Worm (Caenorhabditis elegans) whole organism, L4 larva: Measurements from ENCODE around the gene Y69A2AR.47.
A peak's percentile ranks its signal among the peaks of the same experiment; 100 is the strongest.

Experiments
- D1046.2 ChIP-seq: fragments of 200-800 bp; sonication (Bioruptor generic); IDR thresholded peaks from 2 replicates; pipeline ENCODE4 v1.3.6; 2022; ENCODE audit warnings: missing genetic modification characterization, missing compliant biosample characterization
- F37D6.2 ChIP-seq: sonication (generic microtip); optimal IDR thresholded peaks from 2 replicates; lab custom pipeline; 2016; ENCODE audit warnings: mild to moderate bottlenecking, missing genetic modification characterization, missing compliant biosample characterization
- Y105C5A.15 ChIP-seq: fragments of 200-800 bp; sonication (Bioruptor generic); IDR thresholded peaks from 2 replicates; pipeline ENCODE4 v1.3.6; 2022; ENCODE audit warnings: missing genetic modification characterization, missing compliant biosample characterization
- Y48G9A.11 ChIP-seq: fragments of 200-800 bp; sonication (Bioruptor generic); IDR thresholded peaks from 2 replicates; pipeline ENCODE4 v1.3.6; 2022; ENCODE audit warnings: missing genetic modification reagents, missing genetic modification characterization, missing compliant biosample characterization
- Y5F2A.4 ChIP-seq: fragments of 200-800 bp; sonication (Bioruptor generic); optimal IDR thresholded peaks from 2 replicates; lab custom pipeline; 2018; ENCODE audit warnings: mild to moderate bottlenecking, missing genetic modification characterization, missing compliant biosample characterization
- Y75B8A.6 ChIP-seq: fragments of 200-800 bp; sonication (Bioruptor generic); IDR thresholded peaks from 2 replicates; pipeline ENCODE4 v1.3.6; 2022; ENCODE audit warnings: missing genetic modification reagents, missing genetic modification characterization, missing compliant biosample characterization
- aha-1 ChIP-seq: fragments of 150-350 bp; peaks from one replicate; lab custom pipeline; 2014; ENCODE audit warnings: missing biosample characterization, missing genetic modification characterization
- ama-1 ChIP-seq: fragments of 150-350 bp; optimal IDR thresholded peaks from 2 replicates; lab custom pipeline; 2014; ENCODE audit warnings: inconsistent platforms, mixed read lengths
- arid-1 ChIP-seq: fragments of 200-800 bp; sonication (Bioruptor generic); conservative IDR thresholded peaks from 2 replicates; pipeline ENCODE4 v1.3.6; 2022; ENCODE audit warnings: missing genetic modification reagents, missing genetic modification characterization, missing compliant biosample characterization
- attf-4 ChIP-seq: sonication (generic microtip); optimal IDR thresholded peaks from 3 replicates; lab custom pipeline; 2017; ENCODE audit warnings: missing biosample characterization, missing genetic modification characterization
- ceh-28 ChIP-seq: fragments of 150-350 bp; optimal IDR thresholded peaks from 2 replicates; lab custom pipeline; 2014; ENCODE audit warnings: missing biosample characterization, missing genetic modification reagents, missing genetic modification characterization
- ceh-82 ChIP-seq: sonication (generic microtip); optimal IDR thresholded peaks from 2 replicates; lab custom pipeline; 2017; ENCODE audit warnings: missing biosample characterization, missing genetic modification characterization
- ctbp-1 ChIP-seq: fragments of 200-800 bp; sonication (Bioruptor generic); IDR thresholded peaks from 2 replicates; pipeline ENCODE4 v1.3.6; 2022; ENCODE audit warnings: missing genetic modification reagents, missing genetic modification characterization, missing compliant biosample characterization
- daf-12 ChIP-seq: fragments of 150-350 bp; optimal IDR thresholded peaks from 2 replicates; lab custom pipeline; 2014; ENCODE audit warnings: missing biosample characterization, missing genetic modification reagents, missing genetic modification characterization
- daf-16 ChIP-seq, 3 experiments: sonication (generic microtip); optimal IDR thresholded peaks; 2 replicates each; lab custom pipeline; 2016 to 2017; ENCODE audit warnings: missing genetic modification characterization in 3 of 3, missing genetic modification reagents in 3 of 3, mild to moderate bottlenecking in 2 of 3, missing compliant biosample characterization in 2 of 3, missing biosample characterization in 1 of 3, moderate library complexity in 1 of 3
- dmd-6 ChIP-seq: fragments of 200-800 bp; sonication (Bioruptor generic); IDR thresholded peaks from 2 replicates; pipeline ENCODE4 v1.3.6; 2022; ENCODE audit warnings: missing genetic modification reagents, missing genetic modification characterization, missing compliant biosample characterization
- dmd-8 ChIP-seq: fragments of 200-800 bp; sonication (Bioruptor generic); IDR thresholded peaks from 2 replicates; pipeline ENCODE4 v1.3.6; 2022; ENCODE audit warnings: missing genetic modification characterization, missing compliant biosample characterization
- dpl-1 ChIP-seq: fragments of 150-350 bp; optimal IDR thresholded peaks from 2 replicates; lab custom pipeline; 2014; ENCODE audit warnings: missing biosample characterization, missing genetic modification reagents, missing genetic modification characterization
- egl-27 ChIP-seq: sonication (generic microtip); optimal IDR thresholded peaks from 3 replicates; lab custom pipeline; 2017; ENCODE audit warnings: missing biosample characterization, missing genetic modification reagents, missing genetic modification characterization
- egl-43 ChIP-seq: fragments of 200-800 bp; sonication (Bioruptor generic); IDR thresholded peaks from 2 replicates; pipeline ENCODE4 v1.3.6; 2022; ENCODE audit warnings: missing genetic modification reagents, missing genetic modification characterization, missing compliant biosample characterization
- fos-1 ChIP-seq: fragments of 150-350 bp; optimal IDR thresholded peaks from 2 replicates; lab custom pipeline; 2014; ENCODE audit warnings: missing biosample characterization, missing genetic modification characterization
- gei-8 ChIP-seq: fragments of 200-800 bp; sonication (Bioruptor generic); optimal IDR thresholded peaks from 2 replicates; lab custom pipeline; 2018; ENCODE audit warnings: mild to moderate bottlenecking, missing genetic modification characterization, missing compliant biosample characterization
- hif-1 ChIP-seq, 2 experiments: sonication (generic microtip); optimal IDR thresholded peaks; 2 replicates each; lab custom pipeline; 2016 to 2017; ENCODE audit warnings: missing compliant biosample characterization in 2 of 2, missing genetic modification characterization in 2 of 2, missing genetic modification reagents in 2 of 2, missing genotype in 2 of 2, mild to moderate bottlenecking in 1 of 2
- hlh-11 ChIP-seq: fragments of 200-800 bp; sonication (Bioruptor generic); optimal IDR thresholded peaks from 2 replicates; lab custom pipeline; 2018; ENCODE audit warnings: mild to moderate bottlenecking, missing genetic modification characterization, missing compliant biosample characterization
- lin-1 ChIP-seq: fragments of 200-800 bp; sonication (Bioruptor generic); IDR thresholded peaks from 2 replicates; pipeline ENCODE4 v1.3.6; 2022; ENCODE audit warnings: missing genetic modification reagents, missing genetic modification characterization, missing compliant biosample characterization
- lir-3 ChIP-seq: sonication (generic microtip); optimal IDR thresholded peaks from 2 replicates; lab custom pipeline; 2016; ENCODE audit warnings: mild to moderate bottlenecking, missing genetic modification characterization, missing compliant biosample characterization
- mdl-1 ChIP-seq, 2 experiments: fragments of 150-350 bp in 1 of 2; sonication (generic microtip) in 1 of 2; optimal IDR thresholded peaks; 2 replicates each; lab custom pipeline; 2014 to 2017; ENCODE audit warnings: missing biosample characterization in 2 of 2, missing genetic modification characterization in 2 of 2
- mdt-29 ChIP-seq: fragments of 200-800 bp; sonication (Bioruptor generic); IDR thresholded peaks from 2 replicates; pipeline ENCODE4 v1.3.6; 2022; ENCODE audit warnings: missing genetic modification reagents, missing genetic modification characterization, missing compliant biosample characterization
- mep-1 ChIP-seq: fragments of 150-350 bp; sonication (generic microtip); optimal IDR thresholded peaks from 3 replicates; lab custom pipeline; 2014; ENCODE audit warnings: missing biosample characterization, missing genetic modification characterization
- mxl-3 ChIP-seq: fragments of 200-800 bp; sonication (Bioruptor generic); optimal IDR thresholded peaks from 2 replicates; lab custom pipeline; 2018; ENCODE audit warnings: mild to moderate bottlenecking, missing genetic modification characterization, missing compliant biosample characterization
- nhr-10 ChIP-seq: fragments of 150-350 bp; optimal IDR thresholded peaks from 2 replicates; lab custom pipeline; 2014; ENCODE audit warnings: missing biosample characterization, missing genetic modification characterization
- nhr-11 ChIP-seq: fragments of 150-350 bp; optimal IDR thresholded peaks from 2 replicates; lab custom pipeline; 2014; ENCODE audit warnings: missing biosample characterization, missing genetic modification characterization
- nhr-237 ChIP-seq: sonication (generic microtip); optimal IDR thresholded peaks from 2 replicates; lab custom pipeline; 2017; ENCODE audit warnings: missing biosample characterization, missing genetic modification characterization
- nhr-41 ChIP-seq: fragments of 200-800 bp; sonication (Bioruptor generic); IDR thresholded peaks from 2 replicates; pipeline ENCODE4 v1.3.6; 2022; ENCODE audit warnings: missing genetic modification reagents, missing genetic modification characterization, missing compliant biosample characterization
- nhr-42 ChIP-seq: fragments of 200-800 bp; sonication (Bioruptor generic); IDR thresholded peaks from 2 replicates; pipeline ENCODE4 v1.3.6; 2022; ENCODE audit warnings: missing genetic modification characterization, missing compliant biosample characterization
- nhr-48 ChIP-seq: sonication (generic microtip); optimal IDR thresholded peaks from 2 replicates; lab custom pipeline; 2016; ENCODE audit warnings: mild to moderate bottlenecking, missing genetic modification characterization, missing compliant biosample characterization
- nhr-6 ChIP-seq: fragments of 150-350 bp; optimal IDR thresholded peaks from 2 replicates; lab custom pipeline; 2014; ENCODE audit warnings: missing biosample characterization, missing genetic modification characterization
- nhr-77 ChIP-seq: fragments of 150-350 bp; optimal IDR thresholded peaks from 2 replicates; lab custom pipeline; 2014; ENCODE audit warnings: missing biosample characterization, missing genetic modification characterization
- pqm-1 ChIP-seq: sonication (generic microtip); optimal IDR thresholded peaks from 2 replicates; lab custom pipeline; 2017; ENCODE audit warnings: missing biosample characterization, missing genetic modification characterization
- saeg-2 ChIP-seq: fragments of 200-800 bp; sonication (Bioruptor generic); IDR thresholded peaks from 2 replicates; pipeline ENCODE4 v1.3.6; 2022; ENCODE audit warnings: missing genetic modification reagents, missing genetic modification characterization, missing compliant biosample characterization
- sdz-12 ChIP-seq: fragments of 200-800 bp; sonication (Bioruptor generic); optimal IDR thresholded peaks from 2 replicates; lab custom pipeline; 2018; ENCODE audit warnings: mild to moderate bottlenecking, missing genetic modification characterization, missing compliant biosample characterization
- set-16 ChIP-seq: fragments of 200-800 bp; sonication (Bioruptor generic); IDR thresholded peaks from 2 replicates; pipeline ENCODE4 v1.3.6; 2022; ENCODE audit warnings: missing genetic modification reagents, missing genetic modification characterization, missing compliant biosample characterization
- skn-1 ChIP-seq: fragments of 150-350 bp; optimal IDR thresholded peaks from 2 replicates; lab custom pipeline; 2014; ENCODE audit warnings: missing biosample characterization, missing genetic modification characterization
- spr-1 ChIP-seq: sonication (generic microtip); optimal IDR thresholded peaks from 2 replicates; lab custom pipeline; 2016; ENCODE audit warnings: mild to moderate bottlenecking, missing genetic modification characterization, missing compliant biosample characterization
- spr-3 ChIP-seq: fragments of 200-800 bp; sonication (Bioruptor generic); optimal IDR thresholded peaks from 2 replicates; lab custom pipeline; 2018; ENCODE audit warnings: mild to moderate bottlenecking, missing genetic modification characterization, missing compliant biosample characterization
- tag-97 ChIP-seq: fragments of 200-800 bp; sonication (Bioruptor generic); IDR thresholded peaks from 2 replicates; pipeline ENCODE4 v1.3.6; 2022; ENCODE audit warnings: missing genetic modification characterization, missing compliant biosample characterization
- tra-1 ChIP-seq: fragments of 200-800 bp; sonication (Bioruptor generic); IDR thresholded peaks from 2 replicates; pipeline ENCODE4 v1.3.6; 2022; ENCODE audit warnings: missing genetic modification reagents, missing genetic modification characterization, missing compliant biosample characterization
- unc-130 ChIP-seq: sonication (generic microtip); optimal IDR thresholded peaks from 2 replicates; lab custom pipeline; 2016; ENCODE audit warnings: missing genetic modification reagents, missing genetic modification characterization, missing compliant biosample characterization
- unc-62 ChIP-seq, 3 experiments: fragments of 150-350 bp in 1 of 3; sonication (generic microtip); optimal IDR thresholded peaks in 2 of 3; peaks in 1 of 3; 1 replicate in 1 of 3; 2 replicates in 2 of 3; lab custom pipeline; 2014 to 2017; ENCODE audit warnings: missing biosample characterization in 3 of 3, missing genetic modification characterization in 3 of 3, missing genetic modification reagents in 3 of 3, missing genotype in 1 of 3
- zfp-2 ChIP-seq: sonication (generic microtip); optimal IDR thresholded peaks from 2 replicates; lab custom pipeline; 2016; ENCODE audit warnings: mild to moderate bottlenecking, missing genetic modification characterization, missing compliant biosample characterization

Gene Y69A2AR.47

DNA sequence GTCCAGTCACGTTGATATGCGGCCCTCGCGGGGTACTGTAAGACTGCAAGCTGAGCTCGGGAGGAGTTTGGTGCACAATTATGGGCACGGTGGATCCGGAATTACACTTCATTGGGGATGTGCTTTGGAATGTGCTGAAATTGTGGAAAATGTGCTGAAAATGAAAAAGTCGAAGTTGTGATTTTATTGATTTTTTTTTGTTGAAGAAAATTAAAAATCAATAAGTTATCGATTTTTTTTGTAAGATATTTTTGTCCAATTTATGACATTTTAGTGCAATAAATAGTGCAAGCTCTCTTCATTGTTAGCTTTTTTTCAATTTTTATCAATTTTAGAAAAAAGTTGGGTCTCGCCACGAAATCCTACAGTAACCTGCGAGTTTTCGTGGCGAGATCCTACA, 19.3 kb downstream of the Y69A2AR.47 start:
- no peak for TF ChIP-seq ctbp-1 (GFP tag; lab: Robert Waterston, UW)
- TF ChIP-seq dmd-8 (GFP tag; lab: Robert Waterston, UW), result no peak
- no peak for TF ChIP-seq nhr-42 (GFP tag; lab: Robert Waterston, UW)
- TF ChIP-seq ceh-28 (tag; lab: Kevin White, UChicago), result peak; percentile 73
- no peak for TF ChIP-seq ama-1 (lab: Kevin White, UChicago)
- TF ChIP-seq sdz-12 (GFP tag; lab: Kevin White, UChicago), result no peak
- no peak for TF ChIP-seq D1046.2
- no peak for TF ChIP-seq lir-3 (tag; lab: Kevin White, UChicago)

ce11 chrIV:2618611-2619010, 21.1 kb downstream of the Y69A2AR.47 start, which contains the start of gene smf-3:
Gene smf-3, plus strand, starts transcription at chrIV:2618869.
- TF ChIP-seq nhr-11 (tag; lab: Kevin White, UChicago), result no peak
- no peak for TF ChIP-seq spr-3 (GFP tag; lab: Kevin White, UChicago)
- TF ChIP-seq mxl-3 (GFP tag; lab: Kevin White, UChicago), result no peak
- no peak for TF ChIP-seq Y75B8A.6
- TF ChIP-seq mdl-1 (tag; optimal IDR thresholded peaks at IDR 0.05; lab: Kevin White, UChicago), result peak in 1 of 2 experiments; percentile 10
- TF ChIP-seq egl-43 (GFP tag; lab: Robert Waterston, UW), result no peak
- no peak for TF ChIP-seq daf-16 (GFP tag; optimal IDR thresholded peaks at IDR 0.05; lab: Kevin White, UChicago)
- TF ChIP-seq daf-16 (tag; optimal IDR thresholded peaks at IDR 0.05; lab: Kevin White, UChicago), result peak; percentile 60
- TF ChIP-seq daf-12 (tag; lab: Kevin White, UChicago), result no peak
- no peak for TF ChIP-seq gei-8 (GFP tag; lab: Kevin White, UChicago)
- TF ChIP-seq arid-1, result no peak
- peak; percentile 77 for TF ChIP-seq hlh-11
- no peak for TF ChIP-seq Y105C5A.15
- TF ChIP-seq dmd-8 (GFP tag; lab: Robert Waterston, UW), result no peak
- no peak for TF ChIP-seq skn-1 (tag; lab: Kevin White, UChicago)
- peak in 1 of 2 experiments; percentile 89 for TF ChIP-seq hif-1 (tag; optimal IDR thresholded peaks at IDR 0.05; lab: Kevin White, UChicago)
- peak; percentile 86 for TF ChIP-seq pqm-1 (tag; lab: Kevin White, UChicago)
- no peak for TF ChIP-seq dpl-1 (GFP tag; lab: Kevin White, UChicago)
- TF ChIP-seq mep-1 (tag; lab: Kevin White, UChicago), result no peak
- TF ChIP-seq Y5F2A.4 (GFP tag; lab: Kevin White, UChicago), result no peak
- TF ChIP-seq tra-1 (GFP tag; lab: Robert Waterston, UW), result no peak
- peak; percentile 70; the same call in 1 of the 2 replicates for TF ChIP-seq nhr-41 (GFP tag; lab: Robert Waterston, UW)
- TF ChIP-seq nhr-237 (tag; lab: Kevin White, UChicago), result no peak
- no peak for TF ChIP-seq ceh-82 (tag; lab: Kevin White, UChicago)
- TF ChIP-seq zfp-2, result no peak
- no peak for TF ChIP-seq F37D6.2 (tag; lab: Kevin White, UChicago)
- TF ChIP-seq fos-1 (tag; lab: Kevin White, UChicago), result no peak
- TF ChIP-seq nhr-6 (tag; lab: Kevin White, UChicago), result no peak
- no peak for TF ChIP-seq spr-1
- no peak for TF ChIP-seq tag-97 (GFP tag; lab: Robert Waterston, UW)
- no peak for TF ChIP-seq set-16 (GFP tag; lab: Robert Waterston, UW)
- no peak for TF ChIP-seq attf-4 (tag; lab: Kevin White, UChicago)
- no peak for TF ChIP-seq lin-1
- no peak for TF ChIP-seq mdt-29 (GFP tag; lab: Robert Waterston, UW)
- TF ChIP-seq ctbp-1 (GFP tag; lab: Robert Waterston, UW), result no peak
- no peak for TF ChIP-seq nhr-10 (tag; lab: Kevin White, UChicago)
- TF ChIP-seq unc-62 (GFP tag; optimal IDR thresholded peaks at IDR 0.05 in 1 of 2; lab: Kevin White, UChicago), result no peak
- no peak for TF ChIP-seq unc-62 (tag; optimal IDR thresholded peaks at IDR 0.05; lab: Kevin White, UChicago)
- TF ChIP-seq egl-27 (tag; lab: Kevin White, UChicago), result no peak
- TF ChIP-seq saeg-2 (GFP tag; lab: Robert Waterston, UW), result no peak
- peak; percentile 72 for TF ChIP-seq nhr-48 (tag; lab: Kevin White, UChicago)
- TF ChIP-seq aha-1 (tag; lab: Kevin White, UChicago), result peak; percentile 96
- TF ChIP-seq dmd-6 (GFP tag; lab: Robert Waterston, UW), result peak; percentile 86
- no peak for TF ChIP-seq unc-130 (GFP tag; lab: Kevin White, UChicago)
- no peak for TF ChIP-seq Y48G9A.11 (GFP tag; lab: Robert Waterston, UW)
- no peak for TF ChIP-seq ceh-28 (tag; lab: Kevin White, UChicago)
- peak; percentile 61 for TF ChIP-seq nhr-77
